Fruit fly (Drosophila melanogaster) whole organism, embryonic: ENCODE measurements around the gene CG31821.

Experiments
- Abd-B ChIP-seq: fragments of 200-800 bp; sonication (Bioruptor generic); optimal IDR thresholded peaks from 2 replicates; lab custom pipeline; 2018; ENCODE audit warnings: missing biosample characterization, mild to moderate bottlenecking, missing genetic modification characterization, moderate library complexity
- Ada2b ChIP-seq: fragments of 200-800 bp; sonication (Bioruptor generic); IDR thresholded peaks from 2 replicates; pipeline ENCODE4 v1.3.6; 2022; ENCODE audit warnings: missing biosample characterization, missing genetic modification characterization
- Adf1 ChIP-seq: fragments of 200-800 bp; sonication (Bioruptor generic); IDR thresholded peaks from 2 replicates; pipeline ENCODE4 v1.3.6; 2022; ENCODE audit warnings: missing biosample characterization, missing genetic modification characterization
- Antp ChIP-seq: fragments of 200-800 bp; sonication (Bioruptor generic); optimal IDR thresholded peaks from 3 replicates; lab custom pipeline; 2016; ENCODE audit warnings: missing biosample characterization, missing genetic modification characterization
- CG10147 ChIP-seq: fragments of 200-800 bp; sonication (Bioruptor generic); optimal IDR thresholded peaks from 2 replicates; lab custom pipeline; 2019; ENCODE audit warnings: missing biosample characterization, mild to moderate bottlenecking, missing genetic modification characterization, moderate library complexity
- CG10366 ChIP-seq: fragments of 200-800 bp; sonication (Bioruptor generic); IDR thresholded peaks from 2 replicates; pipeline ENCODE4 v1.3.6; 2022; ENCODE audit warnings: missing biosample characterization, missing genetic modification characterization
- CG10543 ChIP-seq: fragments of 200-800 bp; sonication (Bioruptor generic); optimal IDR thresholded peaks from 3 replicates; lab custom pipeline; 2017; ENCODE audit warnings: missing biosample characterization, mild to moderate bottlenecking, missing genetic modification characterization, moderate library complexity
- CG13894 ChIP-seq: fragments of 200-800 bp; sonication (Bioruptor generic); optimal IDR thresholded peaks from 3 replicates; lab custom pipeline; 2018; ENCODE audit warnings: missing biosample characterization, mild to moderate bottlenecking, missing genetic modification characterization, moderate library complexity
- CG15011 ChIP-seq: fragments of 200-800 bp; sonication (Bioruptor generic); optimal IDR thresholded peaks from 3 replicates; lab custom pipeline; 2018; ENCODE audit warnings: missing biosample characterization, mild to moderate bottlenecking, missing genetic modification characterization
- CG15514 ChIP-seq: fragments of 200-800 bp; sonication (Bioruptor generic); optimal IDR thresholded peaks from 3 replicates; lab custom pipeline; 2017; ENCODE audit warnings: missing biosample characterization, missing genetic modification characterization, mild to moderate bottlenecking, moderate library complexity, missing genetic modification reagents
- CG2120 ChIP-seq: fragments of 200-800 bp; sonication (Bioruptor generic); optimal IDR thresholded peaks from 3 replicates; lab custom pipeline; 2016; ENCODE audit warnings: missing biosample characterization, missing genetic modification characterization
- CG2199 ChIP-seq: fragments of 200-800 bp; sonication (Bioruptor generic); IDR thresholded peaks from 3 replicates; pipeline ENCODE4 v1.3.6; 2022; ENCODE audit warnings: missing biosample characterization, missing genetic modification characterization
- CG2202 ChIP-seq: fragments of 200-800 bp; sonication (Bioruptor generic); optimal IDR thresholded peaks from 2 replicates; lab custom pipeline; 2018; ENCODE audit warnings: missing biosample characterization, mild to moderate bottlenecking, missing genetic modification characterization
- CG2678 ChIP-seq: fragments of 200-800 bp; sonication (Bioruptor generic); optimal IDR thresholded peaks from 3 replicates; lab custom pipeline; 2019; ENCODE audit warnings: missing biosample characterization, mild to moderate bottlenecking, missing genetic modification characterization, moderate library complexity
- CG3065 ChIP-seq: fragments of 200-800 bp; sonication (Bioruptor generic); optimal IDR thresholded peaks from 2 replicates; lab custom pipeline; 2016; ENCODE audit warnings: missing biosample characterization, missing genetic modification characterization
- CG34376 ChIP-seq: fragments of 200-800 bp; sonication (Bioruptor generic); optimal IDR thresholded peaks from 2 replicates; lab custom pipeline; 2018; ENCODE audit warnings: missing biosample characterization, mild to moderate bottlenecking, missing genetic modification characterization
- CG4730 ChIP-seq: fragments of 200-800 bp; sonication (Bioruptor generic); IDR thresholded peaks from 2 replicates; pipeline ENCODE4 v1.3.6; 2022; ENCODE audit warnings: missing biosample characterization, missing genetic modification characterization
- CG7357 ChIP-seq: fragments of 200-800 bp; sonication (Bioruptor generic); IDR thresholded peaks from 3 replicates; pipeline ENCODE4 v1.3.6; 2022; ENCODE audit warnings: missing biosample characterization, missing genetic modification characterization
- CG9817 ChIP-seq: fragments of 200-800 bp; sonication (Bioruptor generic); optimal IDR thresholded peaks from 2 replicates; lab custom pipeline; 2018; ENCODE audit warnings: missing biosample characterization, mild to moderate bottlenecking, missing genetic modification characterization, moderate library complexity
- Deaf1 ChIP-seq: fragments of 200-800 bp; optimal IDR thresholded peaks from 3 replicates; lab custom pipeline; 2019; ENCODE audit warnings: missing biosample characterization, mild to moderate bottlenecking, missing genetic modification characterization, moderate library complexity
- Dip2 ChIP-seq: fragments of 200-800 bp; sonication (Bioruptor generic); IDR thresholded peaks from 2 replicates; pipeline ENCODE4 v1.3.6; 2022; ENCODE audit warnings: missing biosample characterization, missing genetic modification characterization
- Dip3 ChIP-seq: fragments of 200-800 bp; sonication (Bioruptor generic); optimal IDR thresholded peaks from 3 replicates; lab custom pipeline; 2016; ENCODE audit warnings: missing biosample characterization, missing genetic modification characterization
- Dp ChIP-seq: fragments of 200-800 bp; sonication (Bioruptor generic); optimal IDR thresholded peaks from 2 replicates; lab custom pipeline; 2018; ENCODE audit warnings: missing biosample characterization, mild to moderate bottlenecking, missing genetic modification characterization, moderate library complexity
- Eip74EF ChIP-seq, 2 experiments: fragments of 200-800 bp in 1 of 2; fragments of >200 bp in 1 of 2; sonication (Bioruptor generic) in 1 of 2; optimal IDR thresholded peaks; 2 replicates each; lab custom pipeline; 2017 to 2019; ENCODE audit warnings: missing biosample characterization in 2 of 2, missing genetic modification characterization in 2 of 2, mild to moderate bottlenecking in 1 of 2, moderate library complexity in 1 of 2
- Hmr ChIP-seq: fragments of 200-800 bp; sonication (Bioruptor generic); optimal IDR thresholded peaks from 3 replicates; lab custom pipeline; 2017; ENCODE audit warnings: mild to moderate bottlenecking, missing biosample characterization, missing genetic modification reagents, missing genetic modification characterization
- Kr ChIP-seq: fragments of 200-800 bp; sonication (Bioruptor generic); optimal IDR thresholded peaks from 2 replicates; lab custom pipeline; 2017; ENCODE audit warnings: missing biosample characterization, mild to moderate bottlenecking, missing genetic modification characterization
- Med ChIP-seq: fragments of 200-800 bp; sonication (Bioruptor generic); peaks from one replicate; lab custom pipeline; 2016; ENCODE audit warnings: missing biosample characterization, missing genetic modification characterization, mild to moderate bottlenecking, inconsistent platforms, moderate library complexity
- PHDP ChIP-seq: fragments of 200-800 bp; sonication (Bioruptor generic); optimal IDR thresholded peaks from 3 replicates; lab custom pipeline; 2018; ENCODE audit warnings: missing biosample characterization, mild to moderate bottlenecking, missing genetic modification characterization, moderate library complexity
- Trl ChIP-seq, 3 experiments: fragments of >200 bp in 2 of 3; fragments of 200-800 bp in 1 of 3; sonication (Bioruptor generic) in 1 of 3; optimal IDR thresholded peaks; 2 replicates in 1 of 3; 3 replicates in 2 of 3; lab custom pipeline; 2016 to 2017; ENCODE audit warnings: missing biosample characterization in 1 of 3, missing genetic modification characterization in 1 of 3
- Usf ChIP-seq: fragments of 200-800 bp; sonication (Bioruptor generic); optimal IDR thresholded peaks from 2 replicates; lab custom pipeline; 2017; ENCODE audit warnings: missing genotype, missing biosample characterization, missing genetic modification characterization
- ab ChIP-seq: fragments of 200-800 bp; sonication (Bioruptor generic); optimal IDR thresholded peaks from 2 replicates; lab custom pipeline; 2016; ENCODE audit warnings: missing biosample characterization, missing genetic modification characterization
- cad ChIP-seq: fragments of >200 bp; optimal IDR thresholded peaks from 2 replicates; lab custom pipeline; 2017; ENCODE audit warnings: missing biosample characterization, missing genetic modification characterization
- cas ChIP-seq: fragments of 200-800 bp; sonication (Bioruptor generic); IDR thresholded peaks from 2 replicates; pipeline ENCODE4 v1.3.6; 2022; ENCODE audit warnings: missing biosample characterization, missing genetic modification characterization
- cato ChIP-seq: fragments of 200-800 bp; sonication (Bioruptor generic); optimal IDR thresholded peaks from 2 replicates; lab custom pipeline; 2016; ENCODE audit warnings: missing biosample characterization, missing genetic modification characterization, borderline replicate concordance
- caup ChIP-seq: fragments of 200-800 bp; sonication (Bioruptor generic); optimal IDR thresholded peaks from 3 replicates; lab custom pipeline; 2017; ENCODE audit warnings: missing biosample characterization, mild to moderate bottlenecking, missing genetic modification characterization, moderate library complexity; ENCODE audit not compliant: severe bottlenecking
- cwo ChIP-seq: fragments of 200-800 bp; sonication (Bioruptor generic); optimal IDR thresholded peaks from 3 replicates; lab custom pipeline; 2017; ENCODE audit warnings: missing biosample characterization, missing genetic modification characterization, mild to moderate bottlenecking, moderate library complexity, missing genetic modification reagents
- ind ChIP-seq: fragments of 200-800 bp; sonication (Bioruptor generic); optimal IDR thresholded peaks from 3 replicates; lab custom pipeline; 2016; ENCODE audit warnings: missing biosample characterization, missing genetic modification characterization
- knrl ChIP-seq: fragments of 200-800 bp; sonication (Bioruptor generic); IDR thresholded peaks from 3 replicates; pipeline ENCODE4 v1.3.6; 2022; ENCODE audit warnings: missing biosample characterization, missing genetic modification characterization; ENCODE audit not compliant: partially characterized antibody
- lab ChIP-seq: fragments of 200-800 bp; sonication (Bioruptor generic); optimal IDR thresholded peaks from 3 replicates; lab custom pipeline; 2017; ENCODE audit warnings: missing biosample characterization, missing genetic modification characterization, mild to moderate bottlenecking, moderate library complexity, missing genetic modification reagents
- lola ChIP-seq, 3 experiments: fragments of >200 bp in 2 of 3; fragments of 200-800 bp in 1 of 3; sonication (Bioruptor generic) in 1 of 3; optimal IDR thresholded peaks; 2 replicates each; lab custom pipeline; 2017 to 2019; ENCODE audit warnings: missing biosample characterization in 3 of 3, missing genetic modification characterization in 3 of 3, mild to moderate bottlenecking in 1 of 3, moderate library complexity in 1 of 3
- lov ChIP-seq, 2 experiments: fragments of 200-800 bp in 1 of 2; fragments of >200 bp in 1 of 2; sonication (Bioruptor generic) in 1 of 2; IDR thresholded peaks in 1 of 2; optimal IDR thresholded peaks in 1 of 2; 2 replicates in 1 of 2; 3 replicates in 1 of 2; pipeline versions ENCODE4 v1.3.6 to Lab custom; 2017 to 2022; ENCODE audit warnings: missing biosample characterization in 1 of 2, missing genetic modification characterization in 1 of 2
- onecut ChIP-seq: fragments of 200-800 bp; sonication (Bioruptor generic); IDR thresholded peaks from 2 replicates; pipeline ENCODE4 v1.3.6; 2022; ENCODE audit warnings: missing biosample characterization, missing genetic modification characterization
- pb ChIP-seq: fragments of 200-800 bp; sonication (Bioruptor generic); optimal IDR thresholded peaks from 3 replicates; lab custom pipeline; 2016; ENCODE audit warnings: missing biosample characterization, missing genetic modification characterization
- pnt ChIP-seq: fragments of 200-800 bp; sonication (Bioruptor generic); optimal IDR thresholded peaks from 3 replicates; lab custom pipeline; 2016; ENCODE audit warnings: missing biosample characterization, missing genetic modification characterization
- ranshi ChIP-seq: fragments of 200-800 bp; sonication (Bioruptor generic); IDR thresholded peaks from 2 replicates; pipeline ENCODE4 v1.3.6; 2022; ENCODE audit warnings: missing biosample characterization, missing genetic modification characterization
- rib ChIP-seq: fragments of 200-800 bp; sonication (Bioruptor generic); IDR thresholded peaks from 2 replicates; pipeline ENCODE4 v1.3.6; 2022; ENCODE audit warnings: missing biosample characterization, missing genetic modification characterization
- sd ChIP-seq: fragments of 200-800 bp; sonication (Bioruptor generic); optimal IDR thresholded peaks from 3 replicates; lab custom pipeline; 2018; ENCODE audit warnings: missing biosample characterization, mild to moderate bottlenecking, missing genetic modification characterization, moderate library complexity
- shn ChIP-seq: fragments of 200-800 bp; sonication (Bioruptor generic); optimal IDR thresholded peaks from 3 replicates; lab custom pipeline; 2016; ENCODE audit warnings: missing biosample characterization, missing genetic modification characterization
- stc ChIP-seq: fragments of 200-800 bp; sonication (Bioruptor generic); IDR thresholded peaks from 2 replicates; pipeline ENCODE4 v1.3.6; 2022; ENCODE audit warnings: missing biosample characterization, missing genetic modification characterization

The CG31821 gene

DNA sequence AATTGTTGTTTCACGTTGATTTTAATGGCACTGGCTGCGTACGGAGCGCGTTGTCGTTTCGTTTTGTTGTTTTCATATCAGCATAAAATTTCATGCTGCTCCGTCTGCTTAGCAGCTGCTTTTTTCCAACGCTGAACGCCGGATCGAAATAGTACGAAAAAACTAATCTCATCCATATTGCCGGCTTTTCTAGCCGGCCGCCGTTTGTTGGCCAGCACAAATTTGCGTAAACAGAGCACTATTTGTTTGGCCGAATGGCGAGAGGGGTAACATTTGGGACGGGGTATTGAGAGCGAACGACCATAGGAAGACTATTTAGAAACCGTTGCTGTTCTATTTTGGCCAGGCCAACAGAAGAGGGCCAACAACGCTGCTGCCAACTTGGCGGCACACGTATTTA is 7.6 kb upstream of the CG31821 start (continued):
- TF ChIP-seq ab (GFP tag; lab: Kevin White, UChicago) (no peak), CG2678 (tag; lab: Kevin White, UChicago) (peak; percentile 32), pb (GFP tag; lab: Kevin White, UChicago) (peak; percentile 58), lov (optimal IDR thresholded peaks at IDR 0.05; lab: Kevin White, UChicago) (no peak), lov (GFP tag; IDR thresholded peaks at IDR 0.05; lab: Robert Waterston, UW) (no peak), shn (GFP tag; lab: Kevin White, UChicago) (no peak), PHDP (tag; lab: Kevin White, UChicago) (no peak), Trl (optimal IDR thresholded peaks at IDR 0.05; lab: Kevin White, UChicago) (peak in 1 of 2 experiments; percentile 13), Trl (GFP tag; optimal IDR thresholded peaks at IDR 0.05; lab: Kevin White, UChicago) (no peak), cato (GFP tag; lab: Kevin White, UChicago) (no peak), CG10366 (GFP tag; lab: Robert Waterston, UW) (no peak), CG2120 (peak; percentile 23), caup (GFP tag; lab: Kevin White, UChicago) (peak; percentile 13), onecut (GFP tag; lab: Robert Waterston, UW) (no peak; the same call in 1 of the 2 replicates), cas (GFP tag; lab: Robert Waterston, UW) (no peak), cad (no peak), Eip74EF (GFP tag; optimal IDR thresholded peaks at IDR 0.05; lab: Kevin White, UChicago) (peak in 1 of 2 experiments; percentile 77), Kr (GFP tag; lab: Kevin White, UChicago) (no peak), CG15514 (GFP tag; lab: Kevin White, UChicago) (peak; percentile 49), Med (GFP tag; lab: Kevin White, UChicago) (peak; percentile 88), Dp (GFP tag; lab: Kevin White, UChicago) (no peak), ranshi (peak; percentile 5; the same call in 1 of the 2 replicates), CG15011 (no peak), CG2202 (tag; lab: Kevin White, UChicago) (no peak), sd (peak; percentile 87), CG3065 (GFP tag; lab: Kevin White, UChicago) (no peak), lab (peak; percentile 61), CG7357 (GFP tag; lab: Robert Waterston, UW) (no peak), ind (no peak), CG9817 (tag; lab: Kevin White, UChicago) (no peak), Hmr (GFP tag; lab: Kevin White, UChicago) (peak; percentile 35), cwo (GFP tag; lab: Kevin White, UChicago) (peak; percentile 61), knrl (no peak), Abd-B (peak; percentile 7), Deaf1 (tag; lab: Kevin White, UChicago) (peak; percentile 59), CG10543 (GFP tag; lab: Kevin White, UChicago) (peak; percentile 94), rib (peak; percentile 90), CG34376 (GFP tag; lab: Kevin White, UChicago) (peak; percentile 64), pnt (GFP tag; lab: Kevin White, UChicago) (no peak), Dip3 (GFP tag; lab: Kevin White, UChicago) (no peak), Ada2b (GFP tag; lab: Robert Waterston, UW) (no peak), Adf1 (peak; percentile 62), CG13894 (tag; lab: Kevin White, UChicago) (peak; percentile 39), Usf (GFP tag; lab: Kevin White, UChicago) (no peak), lola (GFP tag; optimal IDR thresholded peaks at IDR 0.05; lab: Kevin White, UChicago) (no peak), Dip2 (no peak), Antp (no peak), CG10147 (GFP tag; lab: Kevin White, UChicago) (no peak), CG2199 (0 out of 3 replicates have a peak, but pooled peaks have one; percentile 54), stc (GFP tag; lab: Robert Waterston, UW) (0 out of 2 replicates have a peak, but pooled peaks have one; percentile 37), CG4730 (GFP tag; lab: Robert Waterston, UW) (no peak)
